Worm (Caenorhabditis elegans) whole organism, L4 larva: ENCODE results near the gene col-44.

Experiments used
- aly-2 ChIP-seq: sonication (generic microtip); optimal IDR thresholded peaks from 2 replicates; lab custom pipeline; 2018; ENCODE audit warnings: missing biosample characterization, missing genetic modification characterization
- lsy-2 ChIP-seq, 2 experiments: fragments of 150-350 bp in 1 of 2; sonication (generic microtip) in 1 of 2; optimal IDR thresholded peaks; 2 replicates each; lab custom pipeline; 2014 to 2017; ENCODE audit warnings: missing biosample characterization in 2 of 2, missing genetic modification characterization in 2 of 2
- pqm-1 ChIP-seq: sonication (generic microtip); optimal IDR thresholded peaks from 2 replicates; lab custom pipeline; 2017; ENCODE audit warnings: missing biosample characterization, missing genetic modification characterization
- unc-130 ChIP-seq: sonication (generic microtip); optimal IDR thresholded peaks from 2 replicates; lab custom pipeline; 2016; ENCODE audit warnings: missing genetic modification reagents, missing genetic modification characterization, missing compliant biosample characterization
- ztf-11 ChIP-seq: fragments of 150-350 bp; optimal IDR thresholded peaks from 2 replicates; lab custom pipeline; 2014; ENCODE audit warnings: missing biosample characterization, missing genetic modification characterization

DNA sequence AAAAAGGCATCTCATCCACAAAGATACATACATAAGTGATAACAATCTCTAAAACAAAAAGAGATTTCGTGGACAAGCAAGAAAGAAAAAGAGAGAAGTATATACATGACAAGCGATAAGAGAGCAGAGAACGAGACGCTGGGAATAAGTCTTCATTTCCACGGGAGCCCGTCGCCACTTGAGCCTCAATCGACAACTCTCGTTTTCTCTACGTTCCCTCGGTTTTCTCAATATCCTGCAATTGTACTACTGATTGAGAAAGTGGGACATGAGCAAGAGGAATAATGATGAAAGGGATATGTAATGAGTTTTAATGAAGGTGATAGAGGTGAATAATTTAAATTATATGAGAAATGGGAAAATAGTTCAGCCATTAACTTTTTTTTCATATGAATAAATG is 46.3 kb downstream of the col-44 start:
- TF ChIP-seq pqm-1 (tag; lab: Kevin White, UChicago): no peak
- TF ChIP-seq unc-130: no peak
- no peak for TF ChIP-seq lsy-2 (tag; optimal IDR thresholded peaks at IDR 0.05; lab: Kevin White, UChicago)
- no peak for TF ChIP-seq ztf-11
- TF ChIP-seq aly-2 (tag; lab: Kevin White, UChicago): no peak
